Fruit fly (Drosophila melanogaster) whole organism, prepupa: ENCODE results near the gene Tsp74F.

Experiments
- Blimp-1 ChIP-seq: fragments of 200-800 bp; sonication (Bioruptor generic); optimal IDR thresholded peaks from 3 replicates; lab custom pipeline; 2017; ENCODE audit warnings: missing biosample characterization, missing genetic modification characterization, mild to moderate bottlenecking, moderate library complexity, missing genetic modification reagents
- CG10669 ChIP-seq: fragments of 200-800 bp; sonication (Bioruptor generic); optimal IDR thresholded peaks from 3 replicates; lab custom pipeline; 2018; ENCODE audit warnings: missing biosample characterization, mild to moderate bottlenecking, missing genetic modification characterization, moderate library complexity
- CG11762 ChIP-seq: fragments of 200-800 bp; sonication (Bioruptor generic); optimal IDR thresholded peaks from 3 replicates; lab custom pipeline; 2016; ENCODE audit warnings: missing biosample characterization, missing genetic modification characterization; ENCODE audit not compliant: insufficient read depth
- CG11902 ChIP-seq: fragments of 200-800 bp; sonication (Bioruptor generic); optimal IDR thresholded peaks from 3 replicates; lab custom pipeline; 2016; ENCODE audit warnings: missing biosample characterization, missing genetic modification characterization
- CG16779 ChIP-seq: fragments of 200-800 bp; sonication (Bioruptor generic); optimal IDR thresholded peaks from 3 replicates; lab custom pipeline; 2017; ENCODE audit warnings: missing biosample characterization, mild to moderate bottlenecking, missing genetic modification characterization
- CG31627 ChIP-seq: fragments of 200-800 bp; sonication (Bioruptor generic); optimal IDR thresholded peaks from 3 replicates; lab custom pipeline; 2016; ENCODE audit warnings: missing biosample characterization, missing genetic modification characterization
- CG32006 ChIP-seq: fragments of 200-800 bp; sonication (Bioruptor generic); optimal IDR thresholded peaks from 3 replicates; lab custom pipeline; 2017; ENCODE audit warnings: missing biosample characterization, mild to moderate bottlenecking, missing genetic modification characterization
- CG4318 ChIP-seq: fragments of 200-800 bp; sonication (Bioruptor generic); optimal IDR thresholded peaks from 3 replicates; lab custom pipeline; 2017; ENCODE audit warnings: missing biosample characterization, mild to moderate bottlenecking, missing genetic modification characterization
- CG6163 ChIP-seq: fragments of 200-800 bp; sonication (Bioruptor generic); IDR thresholded peaks from 3 replicates; pipeline ENCODE4 v1.3.6; 2022; ENCODE audit warnings: missing biosample characterization, missing genetic modification characterization
- CG6276 ChIP-seq: fragments of 200-800 bp; sonication (Bioruptor generic); optimal IDR thresholded peaks from 2 replicates; lab custom pipeline; 2017; ENCODE audit warnings: missing biosample characterization, mild to moderate bottlenecking, missing genetic modification characterization
- CG6808 ChIP-seq: fragments of 200-800 bp; sonication (Bioruptor generic); optimal IDR thresholded peaks from 3 replicates; lab custom pipeline; 2017; ENCODE audit warnings: missing biosample characterization, missing genetic modification characterization, mild to moderate bottlenecking, moderate library complexity, missing genetic modification reagents
- CG6854 ChIP-seq: fragments of 200-800 bp; sonication (Bioruptor generic); optimal IDR thresholded peaks from 2 replicates; lab custom pipeline; 2017; ENCODE audit warnings: missing biosample characterization, mild to moderate bottlenecking, missing genetic modification characterization
- CG8319 ChIP-seq: fragments of 200-800 bp; sonication (Bioruptor generic); optimal IDR thresholded peaks from 3 replicates; lab custom pipeline; 2016; ENCODE audit warnings: missing biosample characterization, missing genetic modification characterization
- CG9139 ChIP-seq: fragments of 200-800 bp; sonication (Bioruptor generic); optimal IDR thresholded peaks from 3 replicates; lab custom pipeline; 2017; ENCODE audit warnings: missing biosample characterization, mild to moderate bottlenecking, missing genetic modification characterization
- Eip75B ChIP-seq: fragments of 200-800 bp; sonication (Bioruptor generic); optimal IDR thresholded peaks from 3 replicates; lab custom pipeline; 2016; ENCODE audit warnings: missing biosample characterization, missing genetic modification characterization
- Eip78C ChIP-seq: fragments of 200-800 bp; sonication (Bioruptor generic); peaks from one replicate; lab custom pipeline; 2016; ENCODE audit warnings: missing biosample characterization, missing genetic modification characterization
- Ets21C ChIP-seq: fragments of 200-800 bp; sonication (Bioruptor generic); optimal IDR thresholded peaks from 3 replicates; lab custom pipeline; 2016; ENCODE audit warnings: missing biosample characterization, missing genetic modification characterization
- Hr38 ChIP-seq: sonication (Bioruptor generic); optimal IDR thresholded peaks from 2 replicates; lab custom pipeline; 2016; ENCODE audit warnings: missing biosample characterization, missing genetic modification characterization
- Hr39 ChIP-seq: fragments of 200-800 bp; sonication (Bioruptor generic); optimal IDR thresholded peaks from 2 replicates; lab custom pipeline; 2016; ENCODE audit warnings: missing biosample characterization, missing genetic modification characterization
- Lpt ChIP-seq: fragments of 200-800 bp; sonication (Bioruptor generic); optimal IDR thresholded peaks from 3 replicates; lab custom pipeline; 2016; ENCODE audit warnings: missing biosample characterization, missing genetic modification characterization
- OdsH ChIP-seq: fragments of 200-800 bp; sonication (Bioruptor generic); optimal IDR thresholded peaks from 3 replicates; lab custom pipeline; 2016; ENCODE audit warnings: missing biosample characterization, missing genetic modification characterization
- Smox ChIP-seq: fragments of 200-800 bp; sonication (Bioruptor generic); optimal IDR thresholded peaks from 3 replicates; lab custom pipeline; 2016; ENCODE audit warnings: missing biosample characterization, missing genetic modification characterization
- Sox102F ChIP-seq: fragments of 200-800 bp; sonication (Bioruptor generic); optimal IDR thresholded peaks from 2 replicates; lab custom pipeline; 2016; ENCODE audit warnings: missing biosample characterization, mild to moderate bottlenecking, missing genetic modification characterization
- Sox14 ChIP-seq: fragments of 200-800 bp; sonication (Bioruptor generic); optimal IDR thresholded peaks from 3 replicates; lab custom pipeline; 2016; ENCODE audit warnings: missing biosample characterization, missing genetic modification characterization
- acj6 ChIP-seq: fragments of 200-800 bp; sonication (Bioruptor generic); optimal IDR thresholded peaks from 3 replicates; lab custom pipeline; 2016; ENCODE audit warnings: missing biosample characterization, missing genetic modification characterization
- cyc ChIP-seq: fragments of 200-800 bp; sonication (Bioruptor generic); optimal IDR thresholded peaks from 3 replicates; lab custom pipeline; 2016; ENCODE audit warnings: missing biosample characterization, missing genetic modification characterization
- dac ChIP-seq: fragments of 200-800 bp; sonication (Bioruptor generic); optimal IDR thresholded peaks from 2 replicates; lab custom pipeline; 2017; ENCODE audit warnings: missing biosample characterization, mild to moderate bottlenecking, missing genetic modification characterization
- dsx ChIP-seq: fragments of 200-800 bp; optimal IDR thresholded peaks from 3 replicates; lab custom pipeline; 2019; ENCODE audit warnings: missing biosample characterization, mild to moderate bottlenecking, missing genetic modification characterization, moderate library complexity; ENCODE audit not compliant: poor library complexity, severe bottlenecking
- fd85E ChIP-seq: fragments of 200-800 bp; sonication (Bioruptor generic); optimal IDR thresholded peaks from 3 replicates; lab custom pipeline; 2016; ENCODE audit warnings: missing biosample characterization, missing genetic modification characterization
- lz ChIP-seq: fragments of 200-800 bp; sonication (Bioruptor generic); optimal IDR thresholded peaks from 3 replicates; lab custom pipeline; 2016; ENCODE audit warnings: missing biosample characterization, missing genetic modification characterization
- net ChIP-seq: fragments of 200-800 bp; sonication (Bioruptor generic); optimal IDR thresholded peaks from 3 replicates; lab custom pipeline; 2016; ENCODE audit warnings: missing biosample characterization, missing genetic modification characterization
- pdm3 ChIP-seq: fragments of 200-800 bp; sonication (Bioruptor generic); optimal IDR thresholded peaks from 3 replicates; lab custom pipeline; 2016; ENCODE audit warnings: missing biosample characterization, missing genetic modification characterization
- salr ChIP-seq, 2 experiments: fragments of 200-800 bp; sonication (Bioruptor generic); optimal IDR thresholded peaks; 3 replicates each; lab custom pipeline; 2016 to 2018; ENCODE audit warnings: missing biosample characterization in 2 of 2, missing genetic modification characterization in 2 of 2, mild to moderate bottlenecking in 1 of 2
- svp ChIP-seq: fragments of 200-800 bp; sonication (Bioruptor generic); peaks from one replicate; lab custom pipeline; 2016; ENCODE audit warnings: missing biosample characterization, missing genetic modification characterization
- vri ChIP-seq: fragments of 200-800 bp; sonication (Bioruptor generic); optimal IDR thresholded peaks from 3 replicates; lab custom pipeline; 2016; ENCODE audit warnings: missing biosample characterization, mild to moderate bottlenecking, missing genetic modification characterization

Tsp74F gene

dm6 chr3L:17902621-17903020, 7.0 kb upstream of the Tsp74F start:
- TF ChIP-seq Eip78C, result no peak
- no peak for TF ChIP-seq CG6808
- no peak for TF ChIP-seq CG10669 (GFP tag; lab: Kevin White, UChicago)
- no peak for TF ChIP-seq vri (GFP tag; lab: Kevin White, UChicago)
- no peak for TF ChIP-seq CG11902 (GFP tag; lab: Kevin White, UChicago)
- TF ChIP-seq Sox102F (GFP tag; lab: Kevin White, UChicago), result no peak
- no peak for TF ChIP-seq Hr39 (GFP tag; lab: Kevin White, UChicago)
- TF ChIP-seq CG4318 (GFP tag; lab: Kevin White, UChicago), result no peak
- TF ChIP-seq CG31627 (GFP tag; lab: Kevin White, UChicago), result no peak
- TF ChIP-seq dac (GFP tag; lab: Kevin White, UChicago), result no peak
- no peak for TF ChIP-seq Hr38 (GFP tag; lab: Kevin White, UChicago)
- TF ChIP-seq Ets21C (GFP tag; lab: Kevin White, UChicago), result no peak
- no peak for TF ChIP-seq CG16779 (tag; lab: Kevin White, UChicago)
- TF ChIP-seq, all 60 proteins: peak for 0

DNA sequence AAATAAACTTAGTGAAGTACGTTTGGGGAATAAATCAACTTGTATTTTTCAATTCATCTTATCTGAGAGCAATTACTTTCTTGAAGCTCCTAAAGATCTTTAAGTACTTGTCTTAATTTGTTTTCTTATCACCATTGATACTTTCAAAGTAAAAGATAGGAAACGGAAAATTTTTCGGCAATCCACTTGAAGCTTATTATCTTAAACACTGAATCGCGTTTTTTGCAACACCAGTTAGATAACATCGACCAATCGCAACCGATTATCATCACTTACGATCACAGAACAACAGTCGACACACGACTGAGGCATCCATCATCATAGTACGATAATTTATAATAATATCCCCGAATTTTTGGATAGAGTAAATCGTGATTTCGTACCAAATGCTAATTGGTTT, 6.5 kb upstream of the Tsp74F start:
- TF ChIP-seq vri (GFP tag; lab: Kevin White, UChicago) (peak; percentile 41), dac (GFP tag; lab: Kevin White, UChicago) (no peak)

- TF ChIP-seq OdsH (GFP tag; lab: Kevin White, UChicago) (no peak), net (GFP tag; lab: Kevin White, UChicago) (no peak), CG6163 (GFP tag; lab: Robert Waterston, UW) (no peak), svp (GFP tag; lab: Kevin White, UChicago) (no peak), acj6 (GFP tag; lab: Kevin White, UChicago) (no peak), dsx (GFP tag; lab: Kevin White, UChicago) (peak; percentile 57), salr (GFP tag; optimal IDR thresholded peaks at IDR 0.05; lab: Kevin White, UChicago) (no peak)
Measured at dm6 chr3L:17898606-17899005, 2.9 kb upstream of the Tsp74F start.

dm6 chr3L:17893660-17894059, 2.0 kb downstream of the Tsp74F start:
- no peak for TF ChIP-seq acj6 (GFP tag; lab: Kevin White, UChicago)
- TF ChIP-seq pdm3 (GFP tag; lab: Kevin White, UChicago), result no peak
- no peak for TF ChIP-seq CG6854 (GFP tag; lab: Kevin White, UChicago)
- TF ChIP-seq Sox14 (GFP tag; lab: Kevin White, UChicago), result no peak
- no peak for TF ChIP-seq vri (GFP tag; lab: Kevin White, UChicago)
- TF ChIP-seq, all 60 proteins: peak for 0

dm6 chr3L:17887393-17887792, 8.3 kb downstream of the Tsp74F start, which contains the start of gene CG7402:
Gene CG7402 (plus strand): TSS chr3L:17887705.
- no peak for TF ChIP-seq dsx (GFP tag; lab: Kevin White, UChicago)
- no peak for TF ChIP-seq Sox14 (GFP tag; lab: Kevin White, UChicago)
- no peak for TF ChIP-seq Lpt (GFP tag; lab: Kevin White, UChicago)
- no peak for TF ChIP-seq svp (GFP tag; lab: Kevin White, UChicago)
- TF ChIP-seq CG6276 (GFP tag; lab: Kevin White, UChicago), result no peak
- no peak for TF ChIP-seq CG8319 (GFP tag; lab: Kevin White, UChicago)

DNA sequence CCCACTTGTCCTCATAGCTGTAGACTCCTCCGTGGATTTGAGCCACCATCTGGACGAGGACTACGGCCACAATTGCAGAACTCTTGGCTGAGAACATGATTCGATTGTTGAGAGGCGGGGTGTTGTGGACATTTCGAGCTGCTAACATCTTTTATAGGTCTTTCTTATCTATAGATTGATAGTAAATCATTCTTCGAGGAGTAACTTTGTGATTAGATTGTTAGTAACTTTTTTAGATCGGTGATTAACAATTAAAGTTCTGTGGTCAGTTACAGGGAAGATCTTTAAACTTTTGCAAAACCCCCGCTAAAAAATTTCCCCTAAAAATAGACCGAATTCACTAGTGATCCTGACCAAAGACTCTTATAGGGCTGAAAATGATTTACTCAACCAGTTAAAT, 9.1 kb downstream of the Tsp74F start, which contains the start of gene CG16775:
CG16775 (minus strand) TSS at position 101 of the 400 bp plus-strand sequence.
- TF ChIP-seq Lpt (GFP tag; lab: Kevin White, UChicago) (no peak), Hr38 (GFP tag; lab: Kevin White, UChicago) (no peak), Eip75B (no peak), Smox (GFP tag; lab: Kevin White, UChicago) (no peak), lz (GFP tag; lab: Kevin White, UChicago) (no peak), CG6854 (GFP tag; lab: Kevin White, UChicago) (no peak), CG6163 (GFP tag; lab: Robert Waterston, UW) (no peak), acj6 (GFP tag; lab: Kevin White, UChicago) (no peak), cyc (GFP tag; lab: Kevin White, UChicago) (no peak), Blimp-1 (no peak), CG9139 (GFP tag; lab: Kevin White, UChicago) (no peak), CG32006 (GFP tag; lab: Kevin White, UChicago) (no peak), fd85E (GFP tag; lab: Kevin White, UChicago) (no peak), CG11902 (GFP tag; lab: Kevin White, UChicago) (no peak), dac (GFP tag; lab: Kevin White, UChicago) (no peak), CG11762 (GFP tag; lab: Kevin White, UChicago) (no peak), Ets21C (GFP tag; lab: Kevin White, UChicago) (no peak), net (GFP tag; lab: Kevin White, UChicago) (no peak), CG10669 (GFP tag; lab: Kevin White, UChicago) (no peak), Eip78C (no peak)
